Worm (Caenorhabditis elegans) whole organism, L1 larva: ENCODE data around the gene cyn-4.

ENCODE experiments used
- C04F5.9 ChIP-seq: sonication (generic microtip); optimal IDR thresholded peaks from 2 replicates; lab custom pipeline; 2016; ENCODE audit warnings: missing genetic modification characterization, missing compliant biosample characterization
- C16A3.4 ChIP-seq: fragments of 150-350 bp; optimal IDR thresholded peaks from 2 replicates; lab custom pipeline; 2014; ENCODE audit warnings: missing biosample characterization, missing genetic modification characterization
- C34B4.2 ChIP-seq: sonication (generic microtip); optimal IDR thresholded peaks from 2 replicates; lab custom pipeline; 2017; ENCODE audit warnings: mild to moderate bottlenecking, missing genetic modification characterization, missing compliant biosample characterization
- F16B12.6 ChIP-seq: fragments of 150-350 bp; optimal IDR thresholded peaks from 2 replicates; lab custom pipeline; 2014; ENCODE audit warnings: missing biosample characterization, missing genetic modification characterization
- ama-1 ChIP-seq: fragments of 150-350 bp; optimal IDR thresholded peaks from 2 replicates; lab custom pipeline; 2014
- blmp-1 ChIP-seq: fragments of 150-350 bp; optimal IDR thresholded peaks from 2 replicates; lab custom pipeline; 2014; ENCODE audit warnings: missing biosample characterization, missing genetic modification characterization
- ceh-82 ChIP-seq, 3 experiments: fragments of 150-350 bp in 1 of 3; sonication (generic microtip) in 2 of 3; optimal IDR thresholded peaks; 2 replicates each; lab custom pipeline; 2014 to 2017; ENCODE audit warnings: missing biosample characterization in 3 of 3, missing genetic modification characterization in 3 of 3
- ceh-90 ChIP-seq: sonication (generic microtip); optimal IDR thresholded peaks from 2 replicates; lab custom pipeline; 2016; ENCODE audit warnings: missing genetic modification characterization, missing compliant biosample characterization
- dpl-1 ChIP-seq, 3 experiments: fragments of 150-350 bp in 2 of 3; sonication (generic microtip) in 1 of 3; optimal IDR thresholded peaks; 2 replicates each; lab custom pipeline; 2014 to 2017; ENCODE audit warnings: missing biosample characterization in 3 of 3, missing genetic modification characterization in 3 of 3, missing genetic modification reagents in 3 of 3
- dsc-1 ChIP-seq: sonication (generic microtip); optimal IDR thresholded peaks from 2 replicates; lab custom pipeline; 2016; ENCODE audit warnings: mild to moderate bottlenecking, missing genetic modification characterization, missing compliant biosample characterization
- efl-1 ChIP-seq, 4 experiments: fragments of 150-350 bp; optimal IDR thresholded peaks in 3 of 4; peaks in 1 of 4; 1 replicate in 1 of 4; 2 replicates in 3 of 4; lab custom pipeline; 2014; ENCODE audit warnings: missing biosample characterization in 2 of 4, missing genetic modification characterization in 2 of 4, missing genetic modification reagents in 2 of 4
- egl-13 ChIP-seq: sonication (generic microtip); optimal IDR thresholded peaks from 2 replicates; lab custom pipeline; 2016; ENCODE audit warnings: missing genotype, missing genetic modification reagents, missing genetic modification characterization, missing compliant biosample characterization
- egl-27 ChIP-seq, 2 experiments: fragments of 150-350 bp in 1 of 2; sonication (generic microtip); optimal IDR thresholded peaks; 3 replicates each; lab custom pipeline; 2017 to 2018; ENCODE audit warnings: missing biosample characterization in 2 of 2, missing genetic modification characterization in 2 of 2, missing genetic modification reagents in 2 of 2
- elt-2 ChIP-seq: sonication (generic microtip); optimal IDR thresholded peaks from 2 replicates; lab custom pipeline; 2016; ENCODE audit warnings: missing genetic modification characterization, mild to moderate bottlenecking, inconsistent platforms, missing compliant biosample characterization, missing genetic modification reagents
- ets-5 ChIP-seq: fragments of 200-800 bp; sonication (Bioruptor generic); IDR thresholded peaks from 2 replicates; pipeline ENCODE4 v1.3.6; 2022; ENCODE audit warnings: missing genetic modification characterization, missing compliant biosample characterization
- fkh-10 ChIP-seq: sonication (generic microtip); optimal IDR thresholded peaks from 2 replicates; lab custom pipeline; 2017; ENCODE audit warnings: missing biosample characterization, missing genetic modification reagents, missing genetic modification characterization
- fkh-4 ChIP-seq: sonication (generic microtip); optimal IDR thresholded peaks from 2 replicates; lab custom pipeline; 2016; ENCODE audit warnings: missing compliant biosample characterization, missing genetic modification characterization, borderline replicate concordance
- fos-1 ChIP-seq: fragments of 150-350 bp; optimal IDR thresholded peaks from 2 replicates; lab custom pipeline; 2014; ENCODE audit warnings: missing biosample characterization, missing genetic modification characterization
- grh-1 ChIP-seq: fragments of 200-800 bp; sonication (Bioruptor generic); IDR thresholded peaks from 2 replicates; pipeline ENCODE4 v1.3.6; 2022; ENCODE audit warnings: missing genetic modification reagents, missing genetic modification characterization, missing compliant biosample characterization
- hlh-17 ChIP-seq: fragments of 200-800 bp; sonication (Bioruptor generic); optimal IDR thresholded peaks from 2 replicates; lab custom pipeline; 2018; ENCODE audit warnings: missing genetic modification characterization, mild to moderate bottlenecking, missing compliant biosample characterization, moderate library complexity, borderline replicate concordance
- hlh-4 ChIP-seq: sonication (generic microtip); optimal IDR thresholded peaks from 2 replicates; lab custom pipeline; 2016; ENCODE audit warnings: mild to moderate bottlenecking, missing genetic modification characterization, missing compliant biosample characterization
- irx-1 ChIP-seq: sonication (generic microtip); optimal IDR thresholded peaks from 2 replicates; lab custom pipeline; 2016; ENCODE audit warnings: missing genetic modification characterization, missing compliant biosample characterization
- isw-1 ChIP-seq: fragments of 200-800 bp; sonication (Bioruptor generic); IDR thresholded peaks from 2 replicates; pipeline ENCODE4 v1.3.6; 2022; ENCODE audit warnings: missing genetic modification characterization, missing compliant biosample characterization
- jun-1 ChIP-seq: fragments of 150-350 bp; optimal IDR thresholded peaks from 2 replicates; lab custom pipeline; 2014; ENCODE audit warnings: missing biosample characterization, missing genetic modification reagents, missing genetic modification characterization
- mdl-1 ChIP-seq, 2 experiments: fragments of 150-350 bp; optimal IDR thresholded peaks; 2 replicates each; lab custom pipeline; 2014 to 2017; ENCODE audit warnings: missing biosample characterization in 2 of 2, missing genetic modification characterization in 2 of 2, inconsistent platforms in 1 of 2
- mep-1 ChIP-seq: fragments of 150-350 bp; optimal IDR thresholded peaks from 2 replicates; lab custom pipeline; 2014; ENCODE audit warnings: missing biosample characterization, missing genetic modification characterization
- nhr-12 ChIP-seq: sonication (generic microtip); optimal IDR thresholded peaks from 2 replicates; lab custom pipeline; 2017; ENCODE audit warnings: missing biosample characterization, missing genetic modification characterization
- nhr-19 ChIP-seq: fragments of 200-800 bp; sonication (Bioruptor generic); conservative IDR thresholded peaks from 2 replicates; pipeline ENCODE4 v1.3.6; 2022; ENCODE audit warnings: missing genetic modification characterization, missing compliant biosample characterization
- nhr-237 ChIP-seq: fragments of 150-350 bp; optimal IDR thresholded peaks from 2 replicates; lab custom pipeline; 2014; ENCODE audit warnings: missing biosample characterization, missing genetic modification characterization
- nhr-28 ChIP-seq: fragments of 150-350 bp; optimal IDR thresholded peaks from 2 replicates; lab custom pipeline; 2014; ENCODE audit warnings: missing biosample characterization, missing genetic modification characterization
- nhr-47 ChIP-seq: sonication (generic microtip); optimal IDR thresholded peaks from 2 replicates; lab custom pipeline; 2016; ENCODE audit warnings: mild to moderate bottlenecking, missing genetic modification characterization, moderate library complexity, missing compliant biosample characterization
- nhr-71 ChIP-seq: sonication (generic microtip); optimal IDR thresholded peaks from 2 replicates; lab custom pipeline; 2016; ENCODE audit warnings: mild to moderate bottlenecking, missing genetic modification characterization, moderate library complexity, missing compliant biosample characterization
- nhr-76 ChIP-seq: sonication (generic microtip); optimal IDR thresholded peaks from 2 replicates; lab custom pipeline; 2017; ENCODE audit warnings: missing biosample characterization, missing genetic modification characterization
- nhr-85 ChIP-seq: sonication (generic microtip); peaks from one replicate; lab custom pipeline; 2016; ENCODE audit warnings: missing genetic modification characterization, inconsistent platforms, missing compliant biosample characterization
- pax-3 ChIP-seq: fragments of 200-800 bp; sonication (Bioruptor generic); optimal IDR thresholded peaks from 2 replicates; lab custom pipeline; 2018; ENCODE audit warnings: mild to moderate bottlenecking, missing genetic modification characterization, moderate library complexity, missing compliant biosample characterization
- pqm-1 ChIP-seq: sonication (generic microtip); optimal IDR thresholded peaks from 3 replicates; lab custom pipeline; 2017; ENCODE audit warnings: missing biosample characterization, missing genetic modification characterization
- rnt-1 ChIP-seq: sonication (generic microtip); optimal IDR thresholded peaks from 2 replicates; lab custom pipeline; 2016; ENCODE audit warnings: mild to moderate bottlenecking, missing genetic modification characterization, moderate library complexity, missing compliant biosample characterization
- skn-1 ChIP-seq: fragments of 150-350 bp; optimal IDR thresholded peaks from 2 replicates; lab custom pipeline; 2014; ENCODE audit warnings: missing biosample characterization, missing genetic modification characterization
- snpc-4 ChIP-seq: fragments of 150-350 bp; optimal IDR thresholded peaks from 2 replicates; lab custom pipeline; 2014; ENCODE audit warnings: missing biosample characterization, missing genetic modification characterization
- snu-23 ChIP-seq: sonication (generic microtip); optimal IDR thresholded peaks from 2 replicates; lab custom pipeline; 2016; ENCODE audit warnings: missing genetic modification characterization, missing compliant biosample characterization
- sox-4 ChIP-seq: sonication (generic microtip); optimal IDR thresholded peaks from 2 replicates; lab custom pipeline; 2016; ENCODE audit warnings: missing genetic modification characterization, missing compliant biosample characterization
- sptf-1 ChIP-seq: fragments of 150-350 bp; optimal IDR thresholded peaks from 2 replicates; lab custom pipeline; 2014; ENCODE audit warnings: missing biosample characterization, missing genetic modification characterization
- swsn-7 ChIP-seq: sonication (generic microtip); optimal IDR thresholded peaks from 2 replicates; lab custom pipeline; 2016; ENCODE audit warnings: missing genetic modification characterization, missing compliant biosample characterization
- tbx-2 ChIP-seq: sonication (generic microtip); optimal IDR thresholded peaks from 2 replicates; lab custom pipeline; 2016; ENCODE audit warnings: missing genetic modification characterization, missing compliant biosample characterization
- tlp-1 ChIP-seq: fragments of 150-350 bp; optimal IDR thresholded peaks from 2 replicates; lab custom pipeline; 2014; ENCODE audit warnings: missing biosample characterization, missing genetic modification characterization
- unc-130 ChIP-seq: fragments of 150-350 bp; optimal IDR thresholded peaks from 2 replicates; lab custom pipeline; 2017; ENCODE audit warnings: missing biosample characterization, missing genetic modification characterization, inconsistent platforms
- unc-30 ChIP-seq: sonication (generic microtip); optimal IDR thresholded peaks from 2 replicates; lab custom pipeline; 2017; ENCODE audit warnings: missing biosample characterization, missing genetic modification characterization
- unc-86 ChIP-seq: sonication (generic microtip); optimal IDR thresholded peaks from 2 replicates; lab custom pipeline; 2016; ENCODE audit warnings: missing genetic modification characterization, missing compliant biosample characterization
- unc-98 ChIP-seq: fragments of 200-800 bp; sonication (Bioruptor generic); IDR thresholded peaks from 2 replicates; pipeline ENCODE4 v1.3.6; 2022; ENCODE audit warnings: missing genetic modification characterization, missing compliant biosample characterization
- zag-1 ChIP-seq: fragments of 150-350 bp; optimal IDR thresholded peaks from 2 replicates; lab custom pipeline; 2014; ENCODE audit warnings: missing biosample characterization, missing genetic modification characterization
- zip-4 ChIP-seq: fragments of 200-800 bp; sonication (Bioruptor generic); optimal IDR thresholded peaks from 2 replicates; lab custom pipeline; 2018; ENCODE audit warnings: mild to moderate bottlenecking, missing genetic modification characterization, moderate library complexity, missing compliant biosample characterization
- ztf-11 ChIP-seq, 2 experiments: sonication (generic microtip); optimal IDR thresholded peaks; 2 replicates each; lab custom pipeline; 2016 to 2017; ENCODE audit warnings: missing genetic modification characterization in 2 of 2, missing biosample characterization in 1 of 2, missing compliant biosample characterization in 1 of 2
- ztf-4 ChIP-seq: fragments of 150-350 bp; optimal IDR thresholded peaks from 2 replicates; lab custom pipeline; 2014; ENCODE audit warnings: missing biosample characterization, missing genetic modification characterization

Gene cyn-4

ce11 chrII:10868670-10869246 is 3.7 kb downstream of the cyn-4 start, which contains the start of the genes gmps-1 and cap-2:
Gene gmps-1, minus strand, starts transcription at chrII:10868720.
Gene cap-2, plus strand, starts transcription at chrII:10869196.
- peak; percentile 76 for TF ChIP-seq ceh-90 (tag; lab: Kevin White, UChicago)
- TF ChIP-seq tbx-2, result peak; percentile 97
- TF ChIP-seq nhr-47 (tag; lab: Kevin White, UChicago), result peak; percentile 98
- TF ChIP-seq hlh-4 (tag; lab: Kevin White, UChicago), result no peak
- peak; percentile 95 for TF ChIP-seq jun-1
- TF ChIP-seq zag-1, result peak; percentile 78
- TF ChIP-seq skn-1 (tag; lab: Kevin White, UChicago), result peak; percentile 96
- TF ChIP-seq isw-1 (GFP tag; lab: Robert Waterston, UW), result peak; percentile 97
- peak; percentile 78 for TF ChIP-seq ama-1 (lab: Kevin White, UChicago)
- peak; percentile 94 for TF ChIP-seq C16A3.4 (tag; lab: Kevin White, UChicago)
- no peak for TF ChIP-seq nhr-76 (tag; lab: Kevin White, UChicago)
- no peak for TF ChIP-seq nhr-12 (tag; lab: Kevin White, UChicago)
- TF ChIP-seq irx-1 (tag; lab: Kevin White, UChicago), result peak; percentile 97
- peak; percentile 91 for TF ChIP-seq sox-4 (tag; lab: Kevin White, UChicago)
- TF ChIP-seq egl-27 (tag; optimal IDR thresholded peaks at IDR 0.05; lab: Kevin White, UChicago), result peak; percentile 31 to 64
- peak; percentile 96 for TF ChIP-seq egl-13
- peak; percentile 94 for TF ChIP-seq pax-3 (tag; lab: Kevin White, UChicago)
- peak; percentile 99 for TF ChIP-seq nhr-71 (tag; lab: Kevin White, UChicago)
- peak; percentile 95 for TF ChIP-seq grh-1
- peak; percentile 94 for TF ChIP-seq mep-1 (tag; lab: Kevin White, UChicago)
- TF ChIP-seq ets-5, result no peak
- peak; percentile 71 for TF ChIP-seq F16B12.6 (tag; lab: Kevin White, UChicago)
- TF ChIP-seq efl-1 (optimal IDR thresholded peaks at IDR 0.05; lab: Kevin White, UChicago), result peak; percentile 95 to 97
- TF ChIP-seq efl-1 (GFP tag; optimal IDR thresholded peaks at IDR 0.05 in 1 of 2; lab: Kevin White, UChicago), result peak; percentile 83 to 99
- peak; percentile 86 for TF ChIP-seq snpc-4 (tag; lab: Kevin White, UChicago)
- peak; percentile 98 for TF ChIP-seq swsn-7 (tag; lab: Kevin White, UChicago)
- peak in 1 of 2 experiments; percentile 86 for TF ChIP-seq mdl-1 (tag; optimal IDR thresholded peaks at IDR 0.05; lab: Kevin White, UChicago)
- TF ChIP-seq fkh-4 (tag; lab: Kevin White, UChicago), result peak; percentile 85
- TF ChIP-seq blmp-1 (tag; lab: Kevin White, UChicago), result peak; percentile 81
- TF ChIP-seq nhr-28 (tag; lab: Kevin White, UChicago), result no peak
- peak; percentile 95 for TF ChIP-seq fkh-10 (GFP tag; lab: Kevin White, UChicago)
- TF ChIP-seq fos-1 (tag; lab: Kevin White, UChicago), result peak; percentile 93
- TF ChIP-seq unc-130 (tag; lab: Kevin White, UChicago), result peak; percentile 89
- peak; percentile 87 for TF ChIP-seq elt-2 (tag; lab: Kevin White, UChicago)
- peak; percentile 98 for TF ChIP-seq nhr-85 (tag; lab: Kevin White, UChicago)
- peak; percentile 98 for TF ChIP-seq snu-23
- TF ChIP-seq rnt-1, result peak; percentile 98
- TF ChIP-seq unc-86 (tag; lab: Kevin White, UChicago), result peak; percentile 98
- peak; percentile 83 to 89 (median 87) for TF ChIP-seq dpl-1 (GFP tag; optimal IDR thresholded peaks at IDR 0.05; lab: Kevin White, UChicago)
- TF ChIP-seq ztf-4 (tag; lab: Kevin White, UChicago), result peak; percentile 96
- peak; percentile 67; the same call in 1 of the 2 replicates for TF ChIP-seq unc-98
- TF ChIP-seq nhr-237 (tag; lab: Kevin White, UChicago), result peak; percentile 76
- TF ChIP-seq sptf-1 (tag; lab: Kevin White, UChicago), result no peak
- no peak for TF ChIP-seq tlp-1
- peak; percentile 96 to 99 (median 98) for TF ChIP-seq ceh-82 (tag; optimal IDR thresholded peaks at IDR 0.05; lab: Kevin White, UChicago)
- TF ChIP-seq C34B4.2, result peak; percentile 88
- TF ChIP-seq dsc-1 (tag; lab: Kevin White, UChicago), result peak; percentile 98
- peak; percentile 96 for TF ChIP-seq zip-4 (GFP tag; lab: Kevin White, UChicago)
- TF ChIP-seq C04F5.9 (tag; lab: Kevin White, UChicago), result peak; percentile 100
- no peak for TF ChIP-seq pqm-1 (tag; lab: Kevin White, UChicago)
- peak; percentile 42 to 92 for TF ChIP-seq ztf-11 (tag; optimal IDR thresholded peaks at IDR 0.05; lab: Kevin White, UChicago)
- TF ChIP-seq hlh-17 (GFP tag; lab: Kevin White, UChicago), result no peak
- peak; percentile 97 for TF ChIP-seq nhr-19 (GFP tag; lab: Robert Waterston, UW)
- TF ChIP-seq unc-30 (tag; lab: Kevin White, UChicago), result peak; percentile 49
